Worm (Caenorhabditis elegans) whole organism, L4 larva: ENCODE data around the gene col-68.

Source experiments
- ceh-32 ChIP-seq: sonication (generic microtip); optimal IDR thresholded peaks from 2 replicates; lab custom pipeline; 2016; ENCODE audit warnings: mild to moderate bottlenecking, missing genetic modification characterization, missing compliant biosample characterization; ENCODE audit not compliant: poor library complexity
- nhr-25 ChIP-seq: sonication (generic microtip); optimal IDR thresholded peaks from 2 replicates; lab custom pipeline; 2017; ENCODE audit warnings: missing genetic modification characterization, mild to moderate bottlenecking, missing compliant biosample characterization, antibody characterized with exemption, moderate library complexity, borderline replicate concordance; ENCODE audit not compliant: insufficient read depth

- TF ChIP-seq nhr-25 (tag; lab: Kevin White, UChicago): no peak
- no peak for TF ChIP-seq ceh-32
These were observed 12.6 kb downstream of the col-68 start, which contains the start of gene srt-54 for ce11 chrII:116916-117315.
